Fruit fly (Drosophila melanogaster): ENCODE measurements around the gene CG15387.

CG15387 gene

dm6 chr2L:2202853-2203717 lies 23.0 kb downstream of the CG15387 start (continued):
- TF ChIP-seq CG6175 (GFP tag; IDR thresholded peaks at IDR 0.05) (peak; percentile 53; the same call in 1 of the 3 replicates), row (GFP tag; IDR thresholded peaks at IDR 0.05) (peak; percentile 44; the same call in 1 of the 3 replicates), Ets65A (GFP tag) (no peak), Blimp-1 (GFP tag; optimal IDR thresholded peaks at IDR 0.05) (peak; percentile 87), CG5953 (GFP tag; IDR thresholded peaks at IDR 0.05) (no peak), HLHmδ (GFP tag; optimal IDR thresholded peaks at IDR 0.05) (peak; percentile 88), sd (tag; optimal IDR thresholded peaks at IDR 0.05) (peak; percentile 77), CG6254 (GFP tag; optimal IDR thresholded peaks at IDR 0.05) (peak; percentile 31), br (optimal IDR thresholded peaks at IDR 0.05) (no peak), Abd-B (GFP tag; optimal IDR thresholded peaks at IDR 0.05) (peak; percentile 21), Dip3 (GFP tag; optimal IDR thresholded peaks at IDR 0.05) (no peak), eve (GFP tag; optimal IDR thresholded peaks at IDR 0.05) (no peak), CG9215 (GFP tag; IDR thresholded peaks at IDR 0.05) (0 out of 2 replicates have a peak, but pooled peaks have one; percentile 11), bbx (GFP tag; IDR thresholded peaks at IDR 0.05; ENCODE audit: partially characterized antibody) (peak; percentile 71), lbe (GFP tag; optimal IDR thresholded peaks at IDR 0.05) (peak; percentile 27), ems (GFP tag; optimal IDR thresholded peaks at IDR 0.05) (no peak), Ada2b (GFP tag; IDR thresholded peaks at IDR 0.05) (no peak), CG6689 (GFP tag; IDR thresholded peaks at IDR 0.05) (0 out of 2 replicates have a peak, but pooled peaks have one; percentile 9), bigmax (GFP tag; optimal IDR thresholded peaks at IDR 0.05) (no peak), CG30431 (GFP tag; optimal IDR thresholded peaks at IDR 0.05) (no peak), CG1647 (GFP tag; optimal IDR thresholded peaks at IDR 0.05) (peak; percentile 8), CG17186 (GFP tag; optimal IDR thresholded peaks at IDR 0.05) (peak; percentile 19), CG18011 (GFP tag; optimal IDR thresholded peaks at IDR 0.05) (no peak), crp (GFP tag; optimal IDR thresholded peaks at IDR 0.05) (no peak), sqz (GFP tag; optimal IDR thresholded peaks at IDR 0.05) (peak; percentile 70), bsh (GFP tag; optimal IDR thresholded peaks at IDR 0.05) (peak in 1 of 2 experiments; percentile 27), Dip2 (GFP tag; IDR thresholded peaks at IDR 0.05) (no peak), jumu (GFP tag; optimal IDR thresholded peaks at IDR 0.05) (no peak), ash1 (GFP tag; optimal IDR thresholded peaks at IDR 0.05) (no peak), CG8765 (GFP tag; IDR thresholded peaks at IDR 0.05) (no peak), CG2712 (tag; optimal IDR thresholded peaks at IDR 0.05) (peak; percentile 27), Stat92E (GFP tag; optimal IDR thresholded peaks at IDR 0.05) (no peak), z (GFP tag; IDR thresholded peaks at IDR 0.05) (peak; percentile 75), CG11723 (GFP tag; optimal IDR thresholded peaks at IDR 0.05) (peak; percentile 8), seq (GFP tag; IDR thresholded peaks at IDR 0.05) (0 out of 2 replicates have a peak, but pooled peaks have one; percentile 13), Mad (GFP tag; optimal IDR thresholded peaks at IDR 0.05) (no peak), CG13624 (GFP tag; optimal IDR thresholded peaks at IDR 0.05) (no peak), CG18599 (GFP tag; optimal IDR thresholded peaks at IDR 0.05) (peak; percentile 13), vvl (GFP tag; IDR thresholded peaks at IDR 0.05) (peak; percentile 27; the same call in 1 of the 2 replicates), CG4328 (GFP tag; optimal IDR thresholded peaks at IDR 0.05) (no peak), gt (GFP tag; IDR thresholded peaks at IDR 0.05) (no peak), unc-4 (GFP tag; IDR thresholded peaks at IDR 0.05; ENCODE audit: partially characterized antibody) (peak; percentile 30; the same call in 1 of the 2 replicates), cg (GFP tag; optimal IDR thresholded peaks at IDR 0.05) (peak; percentile 90), nmo (GFP tag; optimal IDR thresholded peaks at IDR 0.05) (no peak), sug (tag; optimal IDR thresholded peaks at IDR 0.05) (peak; percentile 34), sim (GFP tag; IDR thresholded peaks at IDR 0.05) (0 out of 2 replicates have a peak, but pooled peaks have one; percentile 5), CG31224 (GFP tag; IDR thresholded peaks at IDR 0.05) (peak; percentile 97), rib (GFP tag; IDR thresholded peaks at IDR 0.05) (peak; percentile 70)

Data from whole organism, embryonic.